Worm (Caenorhabditis elegans): Measurements from ENCODE around the gene ostf-4.

The ostf-4 gene

DNA sequence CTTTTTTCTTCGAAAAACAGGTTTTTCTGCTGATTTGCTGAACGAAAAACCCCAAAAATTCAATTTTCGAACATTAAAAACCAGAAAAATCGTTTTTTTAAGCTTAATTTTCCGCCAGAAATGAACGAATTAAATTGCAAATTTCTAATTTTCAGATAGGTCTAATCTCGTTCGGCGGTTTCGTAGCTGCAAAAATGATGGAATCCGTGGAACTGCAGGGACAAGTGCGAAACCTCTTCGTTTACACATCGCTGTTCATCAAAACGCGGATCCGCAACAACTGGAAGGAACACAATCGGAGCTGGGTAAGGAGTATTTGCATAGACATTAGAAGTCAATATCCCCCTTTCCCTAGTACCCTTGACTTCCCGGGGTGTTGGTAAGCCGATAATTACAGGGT lies 17.8 kb upstream of the ostf-4 start:
- TF ChIP-seq C34F6.9 (tag; optimal IDR thresholded peaks at IDR 0.05) (no peak), nhr-12 (tag; optimal IDR thresholded peaks at IDR 0.05) (no peak), sma-3 (GFP tag; optimal IDR thresholded peaks at IDR 0.05) (no peak), crh-2 (tag; optimal IDR thresholded peaks at IDR 0.05) (no peak), ztf-4 (tag; optimal IDR thresholded peaks at IDR 0.05) (no peak), elt-3 (tag; optimal IDR thresholded peaks at IDR 0.05) (no peak), elt-1 (tag; optimal IDR thresholded peaks at IDR 0.05) (no peak)

- TF ChIP-seq fos-1 (tag; optimal IDR thresholded peaks at IDR 0.05) (no peak), R02D3.7 (tag; optimal IDR thresholded peaks at IDR 0.05) (no peak), nhr-11 (tag; optimal IDR thresholded peaks at IDR 0.05) (no peak), unc-39 (tag; optimal IDR thresholded peaks at IDR 0.05) (no peak)
Measured at ce11 chrIII:10335086-10335485, 16.7 kb upstream of the ostf-4 start, which contains the start of gene ced-9. Gene ced-9 (plus strand): TSS chrIII:10335172.

DNA sequence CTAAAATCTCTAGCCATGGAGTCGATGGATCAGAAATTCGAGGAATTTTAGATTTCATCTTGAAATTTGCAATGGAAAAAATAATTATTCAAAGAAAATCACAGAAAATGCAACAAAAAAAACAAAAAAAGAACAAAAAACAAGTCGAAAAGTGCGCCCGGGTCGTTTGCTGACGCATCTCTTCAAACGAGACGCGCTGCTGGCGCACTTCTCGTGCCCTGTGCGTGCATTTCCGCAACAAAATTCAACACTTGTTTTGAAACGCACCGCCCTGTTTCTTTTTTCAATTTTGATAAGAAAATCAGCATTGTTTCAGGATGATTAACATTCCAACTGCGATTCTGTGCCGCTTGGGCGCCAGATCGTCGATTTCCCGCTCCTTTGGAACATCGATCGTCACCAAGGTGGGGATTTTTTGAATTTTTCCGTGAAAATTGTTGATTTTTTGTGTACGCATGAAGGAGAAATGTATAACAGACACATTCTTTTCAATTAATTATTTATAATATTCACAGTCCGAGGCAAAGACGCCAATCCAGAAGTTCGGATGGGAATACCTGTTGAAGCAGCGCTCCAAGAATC lies 15.7 kb upstream of the ostf-4 start, which contains the start of the genes jmjd-4 and mev-1:
TSS of gene jmjd-4 (minus strand) at position 58 of the 582 bp plus-strand sequence.
TSS of gene mev-1 (plus strand) at position 317 of the 582 bp plus-strand sequence.
- TF ChIP-seq sma-9 (GFP tag; optimal IDR thresholded peaks at IDR 0.05) (peak; percentile 79), sma-9 (tag; optimal IDR thresholded peaks at IDR 0.05) (no peak), egl-27 (tag; optimal IDR thresholded peaks at IDR 0.05) (peak; percentile 77), nhr-77 (tag; optimal IDR thresholded peaks at IDR 0.05) (peak; percentile 32), Y55F3AM.14 (GFP tag; optimal IDR thresholded peaks at IDR 0.05) (peak; percentile 11), mab-5 (tag; optimal IDR thresholded peaks at IDR 0.05) (peak; percentile 63), skn-1 (tag; optimal IDR thresholded peaks at IDR 0.05) (no peak), unc-39 (tag; optimal IDR thresholded peaks at IDR 0.05) (no peak), F13H6.1 (tag; optimal IDR thresholded peaks at IDR 0.05) (peak; percentile 84), ZK546.5 (tag; optimal IDR thresholded peaks at IDR 0.05) (peak; percentile 36), nhr-10 (tag; optimal IDR thresholded peaks at IDR 0.05) (peak; percentile 52), gmeb-1 (tag; optimal IDR thresholded peaks at IDR 0.05) (peak; percentile 90), lin-11 (tag; optimal IDR thresholded peaks at IDR 0.05) (peak; percentile 85), nhr-237 (tag; optimal IDR thresholded peaks at IDR 0.05) (no peak), snpc-4 (tag; optimal IDR thresholded peaks at IDR 0.05) (peak; percentile 63), zag-1 (tag; optimal IDR thresholded peaks at IDR 0.05) (peak; percentile 39), lsy-2 (tag; optimal IDR thresholded peaks at IDR 0.05) (peak; percentile 89 to 94), unc-62 (GFP tag; optimal IDR thresholded peaks at IDR 0.05) (no peak), ceh-16 (tag; optimal IDR thresholded peaks at IDR 0.05) (peak; percentile 19), ceh-82 (tag; optimal IDR thresholded peaks at IDR 0.05) (no peak), nhr-12 (tag; optimal IDR thresholded peaks at IDR 0.05) (no peak), unc-55 (GFP tag; optimal IDR thresholded peaks at IDR 0.05) (peak; percentile 87), lin-39 (tag; optimal IDR thresholded peaks at IDR 0.05) (no peak), alr-1 (tag; optimal IDR thresholded peaks at IDR 0.05) (no peak), ama-1 (optimal IDR thresholded peaks at IDR 0.05) (no peak), blmp-1 (tag; optimal IDR thresholded peaks at IDR 0.05; ENCODE audit: insufficient read depth) (peak; percentile 31), nhr-25 (tag; optimal IDR thresholded peaks at IDR 0.05) (peak; percentile 80), nhr-21 (tag; optimal IDR thresholded peaks at IDR 0.05) (peak; percentile 77), crh-2 (tag; optimal IDR thresholded peaks at IDR 0.05) (peak; percentile 87), ztf-1 (GFP tag; conservative IDR thresholded peaks at IDR 0.05) (no peak), ztf-11 (tag; optimal IDR thresholded peaks at IDR 0.05) (no peak), aly-2 (tag; optimal IDR thresholded peaks at IDR 0.05) (peak; percentile 33), nhr-129 (tag; optimal IDR thresholded peaks at IDR 0.05) (peak; percentile 77), R02D3.7 (tag; optimal IDR thresholded peaks at IDR 0.05) (peak; percentile 49), nhr-11 (tag; optimal IDR thresholded peaks at IDR 0.05) (no peak), C34F6.9 (tag; optimal IDR thresholded peaks at IDR 0.05) (peak; percentile 95), elt-1 (tag; optimal IDR thresholded peaks at IDR 0.05) (no peak), mbf-1 (tag; optimal IDR thresholded peaks at IDR 0.05) (no peak), lin-13 (GFP tag; optimal IDR thresholded peaks at IDR 0.05) (peak; percentile 78), elt-3 (tag; optimal IDR thresholded peaks at IDR 0.05) (no peak), nhr-6 (tag; optimal IDR thresholded peaks at IDR 0.05) (peak; percentile 24), sma-3 (GFP tag; optimal IDR thresholded peaks at IDR 0.05) (peak; percentile 82), fos-1 (tag; optimal IDR thresholded peaks at IDR 0.05) (peak; percentile 91), dmd-4 (tag; optimal IDR thresholded peaks at IDR 0.05) (no peak), ztf-4 (tag; optimal IDR thresholded peaks at IDR 0.05) (peak; percentile 44), nhr-23 (tag; optimal IDR thresholded peaks at IDR 0.05) (no peak), sem-4 (tag; optimal IDR thresholded peaks at IDR 0.05) (peak; percentile 19), mdl-1 (tag; optimal IDR thresholded peaks at IDR 0.05) (peak in 1 of 2 experiments; percentile 46), peb-1 (tag; optimal IDR thresholded peaks at IDR 0.05) (no peak)

Data from whole organism, L2 larva.